Worm (Caenorhabditis elegans): ENCODE data around the gene sec-15.

ce11 chrX:8790093-8790492, 45.4 kb downstream of the sec-15 start:
- no peak for TF ChIP-seq unc-62 (GFP tag; optimal IDR thresholded peaks at IDR 0.05)
- TF ChIP-seq lsy-2 (tag; optimal IDR thresholded peaks at IDR 0.05): no peak
- no peak for TF ChIP-seq nhr-2 (tag; optimal IDR thresholded peaks at IDR 0.05)
- TF ChIP-seq ztf-11 (tag; optimal IDR thresholded peaks at IDR 0.05): no peak
- no peak for TF ChIP-seq elt-3 (tag; optimal IDR thresholded peaks at IDR 0.05)
- TF ChIP-seq ham-2 (GFP tag; optimal IDR thresholded peaks at IDR 0.05): no peak
- TF ChIP-seq mep-1 (tag; optimal IDR thresholded peaks at IDR 0.05): no peak
